Worm (Caenorhabditis elegans) whole organism, L1 larva: Measurements from ENCODE around the gene C04E6.13.

Source experiments
- C16A3.4 ChIP-seq: fragments of 150-350 bp; optimal IDR thresholded peaks from 2 replicates; lab custom pipeline; 2014; ENCODE audit warnings: missing biosample characterization, missing genetic modification characterization
- C34B4.2 ChIP-seq: sonication (generic microtip); optimal IDR thresholded peaks from 2 replicates; lab custom pipeline; 2017; ENCODE audit warnings: mild to moderate bottlenecking, missing genetic modification characterization, missing compliant biosample characterization
- Y116A8C.19 ChIP-seq: sonication (generic microtip); optimal IDR thresholded peaks from 2 replicates; lab custom pipeline; 2016; ENCODE audit warnings: missing compliant biosample characterization, missing genetic modification characterization, borderline replicate concordance
- aly-2 ChIP-seq: fragments of 150-350 bp; optimal IDR thresholded peaks from 2 replicates; lab custom pipeline; 2014; ENCODE audit warnings: missing biosample characterization, missing genetic modification characterization
- blmp-1 ChIP-seq: fragments of 150-350 bp; optimal IDR thresholded peaks from 2 replicates; lab custom pipeline; 2014; ENCODE audit warnings: missing biosample characterization, missing genetic modification characterization
- ceh-63 ChIP-seq: fragments of 200-800 bp; sonication (Bioruptor generic); optimal IDR thresholded peaks from 2 replicates; lab custom pipeline; 2018; ENCODE audit warnings: mild to moderate bottlenecking, missing genetic modification characterization, missing compliant biosample characterization
- ceh-8 ChIP-seq: fragments of 200-800 bp; sonication (Bioruptor generic); optimal IDR thresholded peaks from 2 replicates; lab custom pipeline; 2018; ENCODE audit warnings: mild to moderate bottlenecking, missing genetic modification characterization, moderate library complexity, missing compliant biosample characterization
- ceh-82 ChIP-seq, 3 experiments: fragments of 150-350 bp in 1 of 3; sonication (generic microtip) in 2 of 3; optimal IDR thresholded peaks; 2 replicates each; lab custom pipeline; 2014 to 2017; ENCODE audit warnings: missing biosample characterization in 3 of 3, missing genetic modification characterization in 3 of 3
- ceh-88 ChIP-seq: fragments of 200-800 bp; sonication (Bioruptor generic); IDR thresholded peaks from 2 replicates; pipeline ENCODE4 v1.3.6; 2022; ENCODE audit warnings: missing genetic modification characterization, missing compliant biosample characterization
- ceh-90 ChIP-seq: sonication (generic microtip); optimal IDR thresholded peaks from 2 replicates; lab custom pipeline; 2016; ENCODE audit warnings: missing genetic modification characterization, missing compliant biosample characterization
- ces-1 ChIP-seq: fragments of 150-350 bp; optimal IDR thresholded peaks from 2 replicates; lab custom pipeline; 2014; ENCODE audit warnings: missing biosample characterization, missing genetic modification reagents, missing genetic modification characterization
- efl-1 ChIP-seq, 4 experiments: fragments of 150-350 bp; optimal IDR thresholded peaks in 3 of 4; peaks in 1 of 4; 1 replicate in 1 of 4; 2 replicates in 3 of 4; lab custom pipeline; 2014; ENCODE audit warnings: missing biosample characterization in 2 of 4, missing genetic modification characterization in 2 of 4, missing genetic modification reagents in 2 of 4
- efl-3 ChIP-seq: fragments of 200-800 bp; sonication (Bioruptor generic); optimal IDR thresholded peaks from 2 replicates; lab custom pipeline; 2018; ENCODE audit warnings: mild to moderate bottlenecking, missing genetic modification characterization, missing compliant biosample characterization
- egl-27 ChIP-seq, 2 experiments: fragments of 150-350 bp in 1 of 2; sonication (generic microtip); optimal IDR thresholded peaks; 3 replicates each; lab custom pipeline; 2017 to 2018; ENCODE audit warnings: missing biosample characterization in 2 of 2, missing genetic modification characterization in 2 of 2, missing genetic modification reagents in 2 of 2
- elt-2 ChIP-seq: sonication (generic microtip); optimal IDR thresholded peaks from 2 replicates; lab custom pipeline; 2016; ENCODE audit warnings: missing genetic modification characterization, mild to moderate bottlenecking, inconsistent platforms, missing compliant biosample characterization, missing genetic modification reagents
- ets-5 ChIP-seq: fragments of 200-800 bp; sonication (Bioruptor generic); IDR thresholded peaks from 2 replicates; pipeline ENCODE4 v1.3.6; 2022; ENCODE audit warnings: missing genetic modification characterization, missing compliant biosample characterization
- fkh-8 ChIP-seq: sonication (generic microtip); optimal IDR thresholded peaks from 2 replicates; lab custom pipeline; 2016; ENCODE audit warnings: mild to moderate bottlenecking, missing genetic modification characterization, missing compliant biosample characterization
- grh-1 ChIP-seq: fragments of 200-800 bp; sonication (Bioruptor generic); IDR thresholded peaks from 2 replicates; pipeline ENCODE4 v1.3.6; 2022; ENCODE audit warnings: missing genetic modification reagents, missing genetic modification characterization, missing compliant biosample characterization
- hpl-2 ChIP-seq: fragments of 150-350 bp; optimal IDR thresholded peaks from 2 replicates; lab custom pipeline; 2014; ENCODE audit warnings: missing biosample characterization, missing genetic modification reagents, missing genetic modification characterization
- irx-1 ChIP-seq: sonication (generic microtip); optimal IDR thresholded peaks from 2 replicates; lab custom pipeline; 2016; ENCODE audit warnings: missing genetic modification characterization, missing compliant biosample characterization
- isw-1 ChIP-seq: fragments of 200-800 bp; sonication (Bioruptor generic); IDR thresholded peaks from 2 replicates; pipeline ENCODE4 v1.3.6; 2022; ENCODE audit warnings: missing genetic modification characterization, missing compliant biosample characterization
- jun-1 ChIP-seq: fragments of 150-350 bp; optimal IDR thresholded peaks from 2 replicates; lab custom pipeline; 2014; ENCODE audit warnings: missing biosample characterization, missing genetic modification reagents, missing genetic modification characterization
- lin-14 ChIP-seq: fragments of 200-800 bp; sonication (Bioruptor generic); optimal IDR thresholded peaks from 2 replicates; lab custom pipeline; 2018; ENCODE audit warnings: mild to moderate bottlenecking, missing genetic modification characterization, moderate library complexity, missing compliant biosample characterization
- lin-35 ChIP-seq, 2 experiments: fragments of 150-350 bp; optimal IDR thresholded peaks; 2 replicates each; lab custom pipeline; 2014; ENCODE audit warnings: missing biosample characterization in 2 of 2, missing genetic modification characterization in 2 of 2, missing genetic modification reagents in 2 of 2
- lin-39 ChIP-seq: fragments of 150-350 bp; optimal IDR thresholded peaks from 2 replicates; lab custom pipeline; 2014; ENCODE audit warnings: missing biosample characterization, missing genetic modification reagents, missing genetic modification characterization
- lir-3 ChIP-seq: sonication (generic microtip); optimal IDR thresholded peaks from 2 replicates; lab custom pipeline; 2016; ENCODE audit warnings: mild to moderate bottlenecking, missing genetic modification characterization, moderate library complexity, missing compliant biosample characterization; ENCODE audit not compliant: poor library complexity
- lsy-2 ChIP-seq, 2 experiments: fragments of 150-350 bp; optimal IDR thresholded peaks; 2 replicates each; lab custom pipeline; 2014; ENCODE audit warnings: missing biosample characterization in 2 of 2, missing genetic modification characterization in 2 of 2
- mdl-1 ChIP-seq, 2 experiments: fragments of 150-350 bp; optimal IDR thresholded peaks; 2 replicates each; lab custom pipeline; 2014 to 2017; ENCODE audit warnings: missing biosample characterization in 2 of 2, missing genetic modification characterization in 2 of 2, inconsistent platforms in 1 of 2
- mep-1 ChIP-seq: fragments of 150-350 bp; optimal IDR thresholded peaks from 2 replicates; lab custom pipeline; 2014; ENCODE audit warnings: missing biosample characterization, missing genetic modification characterization
- nhr-11 ChIP-seq: fragments of 150-350 bp; optimal IDR thresholded peaks from 2 replicates; lab custom pipeline; 2014; ENCODE audit warnings: missing biosample characterization, missing genetic modification characterization
- nhr-12 ChIP-seq: sonication (generic microtip); optimal IDR thresholded peaks from 2 replicates; lab custom pipeline; 2017; ENCODE audit warnings: missing biosample characterization, missing genetic modification characterization
- nhr-20 ChIP-seq: sonication (generic microtip); optimal IDR thresholded peaks from 2 replicates; lab custom pipeline; 2016; ENCODE audit warnings: mild to moderate bottlenecking, missing genetic modification characterization, missing compliant biosample characterization
- nhr-28 ChIP-seq: fragments of 150-350 bp; optimal IDR thresholded peaks from 2 replicates; lab custom pipeline; 2014; ENCODE audit warnings: missing biosample characterization, missing genetic modification characterization
- nhr-47 ChIP-seq: sonication (generic microtip); optimal IDR thresholded peaks from 2 replicates; lab custom pipeline; 2016; ENCODE audit warnings: mild to moderate bottlenecking, missing genetic modification characterization, moderate library complexity, missing compliant biosample characterization
- nhr-76 ChIP-seq: sonication (generic microtip); optimal IDR thresholded peaks from 2 replicates; lab custom pipeline; 2017; ENCODE audit warnings: missing biosample characterization, missing genetic modification characterization
- nhr-77 ChIP-seq: fragments of 150-350 bp; optimal IDR thresholded peaks from 2 replicates; lab custom pipeline; 2014; ENCODE audit warnings: missing biosample characterization, missing genetic modification characterization
- nhr-85 ChIP-seq: sonication (generic microtip); peaks from one replicate; lab custom pipeline; 2016; ENCODE audit warnings: missing genetic modification characterization, inconsistent platforms, missing compliant biosample characterization
- nhr-90 ChIP-seq: sonication (generic microtip); optimal IDR thresholded peaks from 2 replicates; lab custom pipeline; 2016; ENCODE audit warnings: mild to moderate bottlenecking, missing genetic modification characterization, missing compliant biosample characterization; ENCODE audit not compliant: poor library complexity
- pqm-1 ChIP-seq: sonication (generic microtip); optimal IDR thresholded peaks from 3 replicates; lab custom pipeline; 2017; ENCODE audit warnings: missing biosample characterization, missing genetic modification characterization
- swsn-7 ChIP-seq: sonication (generic microtip); optimal IDR thresholded peaks from 2 replicates; lab custom pipeline; 2016; ENCODE audit warnings: missing genetic modification characterization, missing compliant biosample characterization
- tbx-2 ChIP-seq: sonication (generic microtip); optimal IDR thresholded peaks from 2 replicates; lab custom pipeline; 2016; ENCODE audit warnings: missing genetic modification characterization, missing compliant biosample characterization
- tlp-1 ChIP-seq: fragments of 150-350 bp; optimal IDR thresholded peaks from 2 replicates; lab custom pipeline; 2014; ENCODE audit warnings: missing biosample characterization, missing genetic modification characterization
- unc-130 ChIP-seq: fragments of 150-350 bp; optimal IDR thresholded peaks from 2 replicates; lab custom pipeline; 2017; ENCODE audit warnings: missing biosample characterization, missing genetic modification characterization, inconsistent platforms
- unc-30 ChIP-seq: sonication (generic microtip); optimal IDR thresholded peaks from 2 replicates; lab custom pipeline; 2017; ENCODE audit warnings: missing biosample characterization, missing genetic modification characterization
- unc-62 ChIP-seq: fragments of 150-350 bp; optimal IDR thresholded peaks from 2 replicates; lab custom pipeline; 2014; ENCODE audit warnings: missing biosample characterization, missing genetic modification reagents, missing genetic modification characterization
- unc-86 ChIP-seq: sonication (generic microtip); optimal IDR thresholded peaks from 2 replicates; lab custom pipeline; 2016; ENCODE audit warnings: missing genetic modification characterization, missing compliant biosample characterization
- unc-98 ChIP-seq: fragments of 200-800 bp; sonication (Bioruptor generic); IDR thresholded peaks from 2 replicates; pipeline ENCODE4 v1.3.6; 2022; ENCODE audit warnings: missing genetic modification characterization, missing compliant biosample characterization
- xbp-1 ChIP-seq: sonication (generic microtip); optimal IDR thresholded peaks from 2 replicates; lab custom pipeline; 2016; ENCODE audit warnings: missing genetic modification characterization, missing compliant biosample characterization

Gene C04E6.13

ce11 chrV:5917707-5918106, 5.2 kb downstream of the C04E6.13 start, which contains the start of gene lrpr-1 (continued):
- TF ChIP-seq ets-5 (GFP tag; lab: Robert Waterston, UW): no peak
- peak; percentile 57 for TF ChIP-seq jun-1 (tag; lab: Kevin White, UChicago)
- peak; percentile 86 for TF ChIP-seq isw-1 (GFP tag; lab: Robert Waterston, UW)
- no peak for TF ChIP-seq pqm-1 (tag; lab: Kevin White, UChicago)
- TF ChIP-seq nhr-12 (tag; lab: Kevin White, UChicago): no peak
- peak; percentile 71 to 82 (median 78) for TF ChIP-seq ceh-82 (tag; optimal IDR thresholded peaks at IDR 0.05; lab: Kevin White, UChicago)
- peak; percentile 90 for TF ChIP-seq efl-3 (GFP tag; lab: Kevin White, UChicago)
- TF ChIP-seq aly-2: peak; percentile 68
- TF ChIP-seq ceh-8 (GFP tag; lab: Kevin White, UChicago): peak; percentile 77
- peak; percentile 93 for TF ChIP-seq swsn-7
- TF ChIP-seq tlp-1: no peak
- peak; percentile 98 for TF ChIP-seq nhr-85
- peak; percentile 98 for TF ChIP-seq lir-3
- TF ChIP-seq mdl-1 (tag; optimal IDR thresholded peaks at IDR 0.05; lab: Kevin White, UChicago): peak in 1 of 2 experiments; percentile 68
- TF ChIP-seq irx-1 (tag; lab: Kevin White, UChicago): peak; percentile 98
- peak; percentile 57 for TF ChIP-seq blmp-1 (tag; lab: Kevin White, UChicago)
- TF ChIP-seq efl-1 (optimal IDR thresholded peaks at IDR 0.05; lab: Kevin White, UChicago): peak; percentile 99
- peak; percentile 98 to 100 for TF ChIP-seq efl-1 (GFP tag; optimal IDR thresholded peaks at IDR 0.05 in 1 of 2; lab: Kevin White, UChicago)
- TF ChIP-seq egl-27 (tag; optimal IDR thresholded peaks at IDR 0.05; lab: Kevin White, UChicago): no peak
- peak; percentile 99 for TF ChIP-seq ceh-90 (tag; lab: Kevin White, UChicago)
- peak; percentile 89 for TF ChIP-seq elt-2 (tag; lab: Kevin White, UChicago)
- TF ChIP-seq nhr-90 (tag; lab: Kevin White, UChicago): peak; percentile 97
- TF ChIP-seq lin-39 (tag; lab: Kevin White, UChicago): peak; percentile 69
- peak; percentile 86 for TF ChIP-seq fkh-8 (tag; lab: Kevin White, UChicago)
- TF ChIP-seq unc-86 (tag; lab: Kevin White, UChicago): peak; percentile 86
- no peak for TF ChIP-seq unc-62 (GFP tag; lab: Kevin White, UChicago)
- TF ChIP-seq nhr-77: peak; percentile 36
- peak; percentile 99 for TF ChIP-seq lin-35 (GFP tag; optimal IDR thresholded peaks at IDR 0.05; lab: Kevin White, UChicago)
- peak; percentile 88 for TF ChIP-seq grh-1 (GFP tag; lab: Robert Waterston, UW)
- TF ChIP-seq ceh-63 (GFP tag; lab: Kevin White, UChicago): peak; percentile 92
- no peak for TF ChIP-seq nhr-76 (tag; lab: Kevin White, UChicago)
- TF ChIP-seq nhr-11 (tag; lab: Kevin White, UChicago): peak; percentile 71
- no peak for TF ChIP-seq hpl-2 (GFP tag; lab: Kevin White, UChicago)
- TF ChIP-seq C16A3.4: peak; percentile 42
- peak; percentile 86 for TF ChIP-seq lin-14 (GFP tag; lab: Kevin White, UChicago)
- peak; percentile 32 for TF ChIP-seq C34B4.2

ce11 chrV:5919887-5920286, 7.4 kb downstream of the C04E6.13 start, which contains the start of gene C04E6.12:
TSS of gene C04E6.12 (minus strand) at chrV:5919987.
- no peak for TF ChIP-seq mep-1 (tag; lab: Kevin White, UChicago)
- TF ChIP-seq nhr-76 (tag; lab: Kevin White, UChicago): no peak
- TF ChIP-seq mdl-1 (tag; optimal IDR thresholded peaks at IDR 0.05; lab: Kevin White, UChicago): no peak
- no peak for TF ChIP-seq nhr-11 (tag; lab: Kevin White, UChicago)
- TF ChIP-seq unc-130 (tag; lab: Kevin White, UChicago): no peak
- no peak for TF ChIP-seq lsy-2 (tag; optimal IDR thresholded peaks at IDR 0.05; lab: Kevin White, UChicago)
- no peak for TF ChIP-seq nhr-20
- no peak for TF ChIP-seq unc-30 (tag; lab: Kevin White, UChicago)
- TF ChIP-seq unc-98: no peak
- TF ChIP-seq ces-1: no peak
- TF ChIP-seq nhr-90 (tag; lab: Kevin White, UChicago): no peak
- TF ChIP-seq lir-3: no peak
- no peak for TF ChIP-seq fkh-8 (tag; lab: Kevin White, UChicago)
- no peak for TF ChIP-seq ceh-88 (GFP tag; lab: Robert Waterston, UW)
- no peak for TF ChIP-seq ceh-82 (tag; optimal IDR thresholded peaks at IDR 0.05; lab: Kevin White, UChicago)
- TF ChIP-seq nhr-28 (tag; lab: Kevin White, UChicago): no peak
- TF ChIP-seq nhr-47: no peak
- no peak for TF ChIP-seq xbp-1 (tag; lab: Kevin White, UChicago)
- no peak for TF ChIP-seq Y116A8C.19 (tag; lab: Kevin White, UChicago)
- no peak for TF ChIP-seq tbx-2
